Worm (Caenorhabditis elegans) whole organism, early embryonic: ENCODE data around the gene ZC449.2.

Experiments used
- B0310.2 ChIP-seq: sonication (generic microtip); optimal IDR thresholded peaks from 2 replicates; lab custom pipeline; 2016; ENCODE audit warnings: mild to moderate bottlenecking, missing genetic modification characterization, missing compliant biosample characterization
- F13C5.2 ChIP-seq: sonication (generic microtip); optimal IDR thresholded peaks from 2 replicates; lab custom pipeline; 2017; ENCODE audit warnings: mild to moderate bottlenecking, missing genetic modification characterization, inconsistent platforms, missing compliant biosample characterization
- aly-1 ChIP-seq: sonication (generic microtip); optimal IDR thresholded peaks from 2 replicates; lab custom pipeline; 2016; ENCODE audit warnings: missing genetic modification characterization, missing compliant biosample characterization
- ama-1 ChIP-seq: fragments of 150-350 bp; optimal IDR thresholded peaks from 2 replicates; lab custom pipeline; 2014
- ceh-13 ChIP-seq: fragments of 200-800 bp; sonication (Bioruptor generic); optimal IDR thresholded peaks from 2 replicates; lab custom pipeline; 2018; ENCODE audit warnings: mild to moderate bottlenecking, missing genetic modification characterization, missing compliant biosample characterization
- ceh-36 ChIP-seq: sonication (generic microtip); optimal IDR thresholded peaks from 2 replicates; lab custom pipeline; 2016; ENCODE audit warnings: missing genetic modification characterization, inconsistent platforms, missing compliant biosample characterization
- ets-7 ChIP-seq: sonication (generic microtip); optimal IDR thresholded peaks from 2 replicates; lab custom pipeline; 2016; ENCODE audit warnings: missing genotype, missing genetic modification characterization, missing compliant biosample characterization
- flt-1 ChIP-seq: fragments of 200-800 bp; sonication (Bioruptor generic); IDR thresholded peaks from 2 replicates; pipeline ENCODE4 v1.3.6; 2022; ENCODE audit warnings: missing genetic modification characterization, missing compliant biosample characterization
- hmbx-1 ChIP-seq: sonication (generic microtip); optimal IDR thresholded peaks from 2 replicates; lab custom pipeline; 2016; ENCODE audit warnings: mild to moderate bottlenecking, missing genetic modification characterization, missing compliant biosample characterization
- hmg-4 ChIP-seq: fragments of 200-800 bp; sonication (Bioruptor generic); optimal IDR thresholded peaks from 2 replicates; lab custom pipeline; 2018; ENCODE audit warnings: mild to moderate bottlenecking, missing genetic modification characterization, missing compliant biosample characterization
- hnd-1 ChIP-seq: sonication (generic microtip); optimal IDR thresholded peaks from 2 replicates; lab custom pipeline; 2016; ENCODE audit warnings: missing genetic modification characterization, missing compliant biosample characterization
- pes-1 ChIP-seq: fragments of 200-800 bp; sonication (Bioruptor generic); IDR thresholded peaks from 2 replicates; pipeline ENCODE4 v1.3.6; 2022; ENCODE audit warnings: missing genetic modification reagents, missing genetic modification characterization, missing compliant biosample characterization
- scrt-1 ChIP-seq: fragments of 200-800 bp; sonication (Bioruptor generic); IDR thresholded peaks from 2 replicates; pipeline ENCODE4 v1.3.6; 2022; ENCODE audit warnings: missing genetic modification characterization, missing compliant biosample characterization
- sea-1 ChIP-seq: fragments of 200-800 bp; sonication (Bioruptor generic); conservative IDR thresholded peaks from 2 replicates; pipeline ENCODE4 v1.3.6; 2022; ENCODE audit warnings: missing genetic modification characterization, missing compliant biosample characterization
- tbx-11 ChIP-seq: fragments of 200-800 bp; sonication (Bioruptor generic); IDR thresholded peaks from 2 replicates; pipeline ENCODE4 v1.3.6; 2022; ENCODE audit warnings: missing genetic modification characterization, missing compliant biosample characterization
- tbx-37 ChIP-seq: fragments of 200-800 bp; sonication (Bioruptor generic); conservative IDR thresholded peaks from 2 replicates; pipeline ENCODE4 v1.3.6; 2022; ENCODE audit warnings: missing genetic modification reagents, missing genetic modification characterization, missing compliant biosample characterization
- tra-4 ChIP-seq: sonication (generic microtip); optimal IDR thresholded peaks from 2 replicates; lab custom pipeline; 2017; ENCODE audit warnings: missing genetic modification characterization, missing compliant biosample characterization

The ZC449.2 gene

ce11 chrX:5067796-5068195 is 46.7 kb downstream of the ZC449.2 start, which contains the start of gene clc-7:
clc-7 (plus strand) TSS chrX:5068096.
- no peak for TF ChIP-seq ceh-36 (tag; lab: Kevin White, UChicago)
- TF ChIP-seq hnd-1: no peak
- no peak for TF ChIP-seq aly-1 (tag; lab: Kevin White, UChicago)
- TF ChIP-seq pes-1: no peak
- no peak for TF ChIP-seq tbx-37 (GFP tag; lab: Robert Waterston, UW)
- no peak for TF ChIP-seq tbx-11 (GFP tag; lab: Robert Waterston, UW)
- no peak for TF ChIP-seq B0310.2
- TF ChIP-seq tra-4 (tag; lab: Kevin White, UChicago): no peak
- TF ChIP-seq ceh-13 (GFP tag; lab: Kevin White, UChicago): no peak
- no peak for TF ChIP-seq F13C5.2
- no peak for TF ChIP-seq ama-1 (lab: Kevin White, UChicago)
- no peak for TF ChIP-seq sea-1 (GFP tag; lab: Robert Waterston, UW)
- TF ChIP-seq hmg-4 (GFP tag; lab: Kevin White, UChicago): no peak
- no peak for TF ChIP-seq flt-1 (GFP tag; lab: Robert Waterston, UW)
- TF ChIP-seq ets-7: no peak

ce11 chrX:5071025-5071424 is 49.9 kb downstream of the ZC449.2 start:
- no peak for TF ChIP-seq pes-1
- TF ChIP-seq hmbx-1 (tag; lab: Kevin White, UChicago): no peak
- TF ChIP-seq sea-1 (GFP tag; lab: Robert Waterston, UW): no peak
- TF ChIP-seq tra-4 (tag; lab: Kevin White, UChicago): no peak
- TF ChIP-seq F13C5.2: no peak
- no peak for TF ChIP-seq tbx-11 (GFP tag; lab: Robert Waterston, UW)
- TF ChIP-seq scrt-1: no peak
- no peak for TF ChIP-seq tbx-37 (GFP tag; lab: Robert Waterston, UW)
- no peak for TF ChIP-seq ceh-13 (GFP tag; lab: Kevin White, UChicago)
